Fruit fly (Drosophila melanogaster) whole organism, embryonic: Measurements from ENCODE around the gene CG7728.

ENCODE experiments used
- Adf1 ChIP-seq: fragments of 200-800 bp; sonication (Bioruptor generic); IDR thresholded peaks from 2 replicates; pipeline ENCODE4 v1.3.6; 2022; ENCODE audit warnings: missing biosample characterization, missing genetic modification characterization
- Asciz ChIP-seq: fragments of 200-800 bp; sonication (Bioruptor generic); optimal IDR thresholded peaks from 2 replicates; lab custom pipeline; 2017; ENCODE audit warnings: missing biosample characterization, mild to moderate bottlenecking, missing genetic modification characterization, missing genetic modification reagents
- Atf6 ChIP-seq: fragments of 200-800 bp; sonication (Bioruptor generic); IDR thresholded peaks from 2 replicates; pipeline ENCODE4 v1.3.6; 2022; ENCODE audit warnings: missing biosample characterization, missing genetic modification characterization
- B-H1 ChIP-seq: fragments of 200-800 bp; sonication (Bioruptor generic); IDR thresholded peaks from 3 replicates; pipeline ENCODE4 v1.3.6; 2022; ENCODE audit warnings: missing biosample characterization, missing genetic modification characterization
- CG1024 ChIP-seq: fragments of 200-800 bp; sonication (Bioruptor generic); IDR thresholded peaks from 2 replicates; pipeline ENCODE4 v1.3.6; 2022; ENCODE audit warnings: missing biosample characterization, missing genetic modification characterization
- CG10366 ChIP-seq: fragments of 200-800 bp; sonication (Bioruptor generic); IDR thresholded peaks from 2 replicates; pipeline ENCODE4 v1.3.6; 2022; ENCODE audit warnings: missing biosample characterization, missing genetic modification characterization
- CG11504 ChIP-seq: fragments of 200-800 bp; sonication (Bioruptor generic); optimal IDR thresholded peaks from 3 replicates; lab custom pipeline; 2019; ENCODE audit warnings: missing biosample characterization, mild to moderate bottlenecking, missing genetic modification characterization, moderate library complexity
- CG12071 ChIP-seq: fragments of 200-800 bp; sonication (Bioruptor generic); optimal IDR thresholded peaks from 3 replicates; lab custom pipeline; 2018; ENCODE audit warnings: missing biosample characterization, mild to moderate bottlenecking, missing genetic modification characterization
- CG12104 ChIP-seq: fragments of 200-800 bp; sonication (Bioruptor generic); optimal IDR thresholded peaks from 3 replicates; lab custom pipeline; 2016; ENCODE audit warnings: missing biosample characterization, missing genetic modification characterization
- CG13296 ChIP-seq: fragments of 200-800 bp; sonication (Bioruptor generic); optimal IDR thresholded peaks from 3 replicates; lab custom pipeline; 2018; ENCODE audit warnings: missing biosample characterization, mild to moderate bottlenecking, missing genetic modification characterization
- CG13424 ChIP-seq: fragments of 200-800 bp; sonication (Bioruptor generic); optimal IDR thresholded peaks from 2 replicates; lab custom pipeline; 2019; ENCODE audit warnings: missing biosample characterization, mild to moderate bottlenecking, missing genetic modification characterization, moderate library complexity
- CG14014 ChIP-seq: fragments of 200-800 bp; sonication (Bioruptor generic); IDR thresholded peaks from 2 replicates; pipeline ENCODE4 v1.3.6; 2022; ENCODE audit warnings: missing biosample characterization, missing genetic modification characterization
- CG15514 ChIP-seq: fragments of 200-800 bp; sonication (Bioruptor generic); optimal IDR thresholded peaks from 3 replicates; lab custom pipeline; 2017; ENCODE audit warnings: missing biosample characterization, missing genetic modification characterization, mild to moderate bottlenecking, moderate library complexity, missing genetic modification reagents
- CG17359 ChIP-seq: fragments of 200-800 bp; sonication (Bioruptor generic); optimal IDR thresholded peaks from 3 replicates; lab custom pipeline; 2018; ENCODE audit warnings: missing biosample characterization, mild to moderate bottlenecking, missing genetic modification characterization, moderate library complexity
- CG17612 ChIP-seq: fragments of 200-800 bp; sonication (Bioruptor generic); IDR thresholded peaks from 2 replicates; pipeline ENCODE4 v1.3.6; 2022; ENCODE audit warnings: missing biosample characterization, missing genetic modification characterization
- CG17829 ChIP-seq: fragments of 200-800 bp; optimal IDR thresholded peaks from 2 replicates; lab custom pipeline; 2019; ENCODE audit warnings: missing biosample characterization, mild to moderate bottlenecking, missing genetic modification characterization, moderate library complexity
- CG18476 ChIP-seq: fragments of 200-800 bp; sonication (Bioruptor generic); optimal IDR thresholded peaks from 2 replicates; lab custom pipeline; 2016; ENCODE audit warnings: missing biosample characterization, mild to moderate bottlenecking, missing genetic modification characterization
- CG18619 ChIP-seq: fragments of 200-800 bp; sonication (Bioruptor generic); optimal IDR thresholded peaks from 3 replicates; lab custom pipeline; 2017; ENCODE audit warnings: missing biosample characterization, mild to moderate bottlenecking, missing genetic modification characterization
- CG2120 ChIP-seq: fragments of 200-800 bp; sonication (Bioruptor generic); optimal IDR thresholded peaks from 3 replicates; lab custom pipeline; 2016; ENCODE audit warnings: missing biosample characterization, missing genetic modification characterization
- CG30431 ChIP-seq: fragments of 200-800 bp; sonication (Bioruptor generic); optimal IDR thresholded peaks from 2 replicates; lab custom pipeline; 2017; ENCODE audit warnings: missing biosample characterization, missing genetic modification characterization
- CG4328 ChIP-seq: fragments of 200-800 bp; sonication (Bioruptor generic); optimal IDR thresholded peaks from 3 replicates; lab custom pipeline; 2017; ENCODE audit warnings: missing biosample characterization, missing genetic modification reagents, missing genetic modification characterization
- CG6272 ChIP-seq: fragments of 200-800 bp; sonication (Bioruptor generic); IDR thresholded peaks from 2 replicates; pipeline ENCODE4 v1.3.6; 2022; ENCODE audit warnings: missing biosample characterization, missing genetic modification characterization
- CG6689 ChIP-seq: fragments of 200-800 bp; sonication (Bioruptor generic); IDR thresholded peaks from 2 replicates; pipeline ENCODE4 v1.3.6; 2022; ENCODE audit warnings: missing biosample characterization, missing genetic modification characterization
- CG6813 ChIP-seq: fragments of 200-800 bp; sonication (Bioruptor generic); optimal IDR thresholded peaks from 2 replicates; lab custom pipeline; 2017; ENCODE audit warnings: missing biosample characterization, missing genetic modification characterization, mild to moderate bottlenecking, moderate library complexity, missing genetic modification reagents
- Dbx ChIP-seq: fragments of 200-800 bp; sonication (Bioruptor generic); IDR thresholded peaks from 3 replicates; pipeline ENCODE4 v1.3.6; 2022; ENCODE audit warnings: missing biosample characterization, missing genetic modification characterization
- Doc3 ChIP-seq: fragments of 200-800 bp; sonication (Bioruptor generic); IDR thresholded peaks from 3 replicates; pipeline ENCODE4 v1.3.6; 2022; ENCODE audit warnings: missing biosample characterization, missing genetic modification characterization; ENCODE audit not compliant: partially characterized antibody
- E2f1 ChIP-seq: fragments of 200-800 bp; sonication (Bioruptor generic); IDR thresholded peaks from 2 replicates; pipeline ENCODE4 v1.3.6; 2022; ENCODE audit warnings: missing biosample characterization, missing genetic modification characterization
- HHEX ChIP-seq: fragments of 200-800 bp; sonication (Bioruptor generic); optimal IDR thresholded peaks from 3 replicates; lab custom pipeline; 2017; ENCODE audit warnings: missing biosample characterization, mild to moderate bottlenecking, missing genetic modification characterization, missing genetic modification reagents
- Hr39 ChIP-seq: fragments of >200 bp; optimal IDR thresholded peaks from 2 replicates; lab custom pipeline; 2017
- Jarid2 ChIP-seq: fragments of 200-800 bp; sonication (Bioruptor generic); optimal IDR thresholded peaks from 3 replicates; lab custom pipeline; 2017; ENCODE audit warnings: mild to moderate bottlenecking, missing biosample characterization, missing genetic modification reagents, missing genetic modification characterization
- Nf-YB ChIP-seq: fragments of 200-800 bp; sonication (Bioruptor generic); optimal IDR thresholded peaks from 3 replicates; lab custom pipeline; 2019; ENCODE audit warnings: missing biosample characterization, mild to moderate bottlenecking, missing genetic modification characterization, moderate library complexity
- Ptx1 ChIP-seq: fragments of 200-800 bp; sonication (Bioruptor generic); IDR thresholded peaks from 2 replicates; pipeline ENCODE4 v1.3.6; 2022; ENCODE audit warnings: missing biosample characterization, missing genetic modification characterization
- Sry-β ChIP-seq: fragments of 200-800 bp; sonication (Bioruptor generic); optimal IDR thresholded peaks from 2 replicates; lab custom pipeline; 2018; ENCODE audit warnings: missing biosample characterization, mild to moderate bottlenecking, missing genetic modification characterization, moderate library complexity
- Xrp1 ChIP-seq: fragments of 200-800 bp; sonication (Bioruptor generic); IDR thresholded peaks from 2 replicates; pipeline ENCODE4 v1.3.6; 2022; ENCODE audit warnings: missing biosample characterization, missing genetic modification characterization
- ara ChIP-seq: fragments of 200-800 bp; sonication (Bioruptor generic); IDR thresholded peaks from 2 replicates; pipeline ENCODE4 v1.3.6; 2022; ENCODE audit warnings: missing biosample characterization, missing genetic modification characterization
- gem ChIP-seq: fragments of 200-800 bp; sonication (Bioruptor generic); optimal IDR thresholded peaks from 2 replicates; lab custom pipeline; 2019; ENCODE audit warnings: missing biosample characterization, mild to moderate bottlenecking, missing genetic modification characterization, moderate library complexity
- grn ChIP-seq: fragments of 200-800 bp; sonication (Bioruptor generic); optimal IDR thresholded peaks from 3 replicates; lab custom pipeline; 2017; ENCODE audit warnings: missing biosample characterization, missing genetic modification characterization
- hkb ChIP-seq, 2 experiments: fragments of 200-800 bp in 1 of 2; fragments of >200 bp in 1 of 2; sonication (Bioruptor generic) in 1 of 2; IDR thresholded peaks in 1 of 2; optimal IDR thresholded peaks in 1 of 2; 2 replicates each; pipeline versions ENCODE4 v1.3.6 to Lab custom; 2017 to 2022; ENCODE audit warnings: missing biosample characterization in 1 of 2, missing genetic modification characterization in 1 of 2
- lab ChIP-seq: fragments of 200-800 bp; sonication (Bioruptor generic); optimal IDR thresholded peaks from 3 replicates; lab custom pipeline; 2017; ENCODE audit warnings: missing biosample characterization, missing genetic modification characterization, mild to moderate bottlenecking, moderate library complexity, missing genetic modification reagents
- lmd ChIP-seq: fragments of 200-800 bp; sonication (Bioruptor generic); IDR thresholded peaks from 2 replicates; pipeline ENCODE4 v1.3.6; 2022; ENCODE audit warnings: missing biosample characterization, missing genetic modification characterization
- nom ChIP-seq: fragments of 200-800 bp; sonication (Bioruptor generic); optimal IDR thresholded peaks from 2 replicates; lab custom pipeline; 2017; ENCODE audit warnings: missing biosample characterization, missing genetic modification characterization, mild to moderate bottlenecking, moderate library complexity, missing genetic modification reagents
- onecut ChIP-seq: fragments of 200-800 bp; sonication (Bioruptor generic); IDR thresholded peaks from 2 replicates; pipeline ENCODE4 v1.3.6; 2022; ENCODE audit warnings: missing biosample characterization, missing genetic modification characterization
- prd ChIP-seq, 3 experiments: fragments of >200 bp in 2 of 3; fragments of 200-800 bp in 1 of 3; sonication (Bioruptor generic) in 1 of 3; optimal IDR thresholded peaks in 2 of 3; IDR thresholded peaks in 1 of 3; 2 replicates in 2 of 3; 3 replicates in 1 of 3; pipeline versions ENCODE4 v1.3.6 to Lab custom; 2017 to 2022; ENCODE audit warnings: missing biosample characterization in 1 of 3, missing genetic modification characterization in 1 of 3
- so ChIP-seq: fragments of 200-800 bp; sonication (Bioruptor generic); IDR thresholded peaks from 3 replicates; pipeline ENCODE4 v1.3.6; 2022; ENCODE audit warnings: missing biosample characterization, missing genetic modification characterization
- tup ChIP-seq: fragments of 200-800 bp; sonication (Bioruptor generic); optimal IDR thresholded peaks from 2 replicates; lab custom pipeline; 2016; ENCODE audit warnings: missing biosample characterization, mild to moderate bottlenecking, missing genetic modification characterization, moderate library complexity
- vvl ChIP-seq: fragments of 200-800 bp; sonication (Bioruptor generic); IDR thresholded peaks from 2 replicates; pipeline ENCODE4 v1.3.6; 2022; ENCODE audit warnings: missing biosample characterization, missing genetic modification characterization
- wek ChIP-seq: fragments of 200-800 bp; sonication (Bioruptor generic); optimal IDR thresholded peaks from 3 replicates; lab custom pipeline; 2018; ENCODE audit warnings: missing biosample characterization, mild to moderate bottlenecking, missing genetic modification characterization, moderate library complexity
- z ChIP-seq: fragments of 200-800 bp; sonication (Bioruptor generic); IDR thresholded peaks from 3 replicates; pipeline ENCODE4 v1.3.6; 2022; ENCODE audit warnings: missing biosample characterization, missing genetic modification characterization

Gene CG7728

DNA sequence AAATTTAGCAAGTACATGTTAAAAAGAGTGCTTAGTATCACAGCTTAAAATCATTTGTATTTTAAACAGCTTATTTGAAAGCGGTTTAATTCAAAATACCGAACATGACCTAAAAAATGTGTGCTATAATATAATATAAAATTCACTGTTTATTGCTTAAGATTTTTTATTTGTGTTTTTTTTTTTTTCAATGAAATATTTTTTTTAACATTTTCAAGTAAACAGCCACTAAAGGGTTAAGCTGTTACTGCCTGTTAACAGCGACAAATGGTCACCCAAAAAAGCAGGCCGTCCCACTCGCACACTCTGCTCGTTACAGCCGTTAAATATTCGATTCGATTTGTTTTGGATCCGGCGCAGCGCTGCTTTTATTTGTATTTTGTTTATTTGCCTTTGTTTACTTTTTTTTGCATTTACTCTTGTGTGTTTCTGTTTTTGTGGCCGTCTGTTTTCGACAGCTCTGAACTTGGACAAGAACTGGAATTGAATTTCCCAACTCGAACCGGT lies 41.6 kb upstream of the CG7728 start (continued):
- peak; percentile 57 for TF ChIP-seq CG13296 (GFP tag; lab: Kevin White, UChicago)
- peak; percentile 21; the same call in 1 of the 2 replicates for TF ChIP-seq onecut (GFP tag; lab: Robert Waterston, UW)
- TF ChIP-seq nom (GFP tag; lab: Kevin White, UChicago): peak; percentile 50
- TF ChIP-seq lab (GFP tag; lab: Kevin White, UChicago): peak; percentile 37
- TF ChIP-seq tup (GFP tag; lab: Kevin White, UChicago): no peak
- TF ChIP-seq CG12071 (GFP tag; lab: Kevin White, UChicago): no peak
- TF ChIP-seq Doc3: no peak
- TF ChIP-seq CG10366 (GFP tag; lab: Robert Waterston, UW): no peak
- peak; percentile 33; the same call in 1 of the 2 replicates for TF ChIP-seq Atf6 (GFP tag; lab: Robert Waterston, UW)
- no peak for TF ChIP-seq Dbx
- no peak for TF ChIP-seq HHEX (GFP tag; lab: Kevin White, UChicago)
- no peak for TF ChIP-seq Sry-β (GFP tag; lab: Kevin White, UChicago)
- no peak for TF ChIP-seq CG1024
- peak; percentile 9 for TF ChIP-seq CG2120
- no peak for TF ChIP-seq CG6689 (GFP tag; lab: Robert Waterston, UW)
- TF ChIP-seq CG13424 (tag; lab: Kevin White, UChicago): peak; percentile 12
- peak; percentile 6 for TF ChIP-seq wek (GFP tag; lab: Kevin White, UChicago)
- TF ChIP-seq z (GFP tag; lab: Robert Waterston, UW): no peak
- peak; percentile 66 for TF ChIP-seq Adf1 (GFP tag; lab: Robert Waterston, UW)
- TF ChIP-seq lmd: no peak
- no peak for TF ChIP-seq CG18476 (GFP tag; lab: Kevin White, UChicago)
- no peak for TF ChIP-seq CG14014
- TF ChIP-seq grn (GFP tag; lab: Kevin White, UChicago): no peak
- TF ChIP-seq CG4328 (GFP tag; lab: Kevin White, UChicago): no peak
- no peak for TF ChIP-seq CG18619 (GFP tag; lab: Kevin White, UChicago)
- TF ChIP-seq hkb (optimal IDR thresholded peaks at IDR 0.05; lab: Kevin White, UChicago): no peak
- peak; percentile 47; the same call in 1 of the 2 replicates for TF ChIP-seq hkb (GFP tag; IDR thresholded peaks at IDR 0.05; lab: Robert Waterston, UW)
- TF ChIP-seq CG17829 (tag; lab: Kevin White, UChicago): no peak
- TF ChIP-seq CG30431 (GFP tag; lab: Kevin White, UChicago): no peak
- TF ChIP-seq Asciz (GFP tag; lab: Kevin White, UChicago): no peak
- TF ChIP-seq Hr39 (lab: Kevin White, UChicago): no peak
- peak; percentile 16; the same call in 1 of the 2 replicates for TF ChIP-seq Xrp1 (GFP tag; lab: Robert Waterston, UW)
- TF ChIP-seq ara (GFP tag; lab: Robert Waterston, UW): 0 out of 2 replicates have a peak, but pooled peaks have one; percentile 5
- peak; percentile 15 for TF ChIP-seq CG6813
- no peak for TF ChIP-seq CG17359 (tag; lab: Kevin White, UChicago)

DNA sequence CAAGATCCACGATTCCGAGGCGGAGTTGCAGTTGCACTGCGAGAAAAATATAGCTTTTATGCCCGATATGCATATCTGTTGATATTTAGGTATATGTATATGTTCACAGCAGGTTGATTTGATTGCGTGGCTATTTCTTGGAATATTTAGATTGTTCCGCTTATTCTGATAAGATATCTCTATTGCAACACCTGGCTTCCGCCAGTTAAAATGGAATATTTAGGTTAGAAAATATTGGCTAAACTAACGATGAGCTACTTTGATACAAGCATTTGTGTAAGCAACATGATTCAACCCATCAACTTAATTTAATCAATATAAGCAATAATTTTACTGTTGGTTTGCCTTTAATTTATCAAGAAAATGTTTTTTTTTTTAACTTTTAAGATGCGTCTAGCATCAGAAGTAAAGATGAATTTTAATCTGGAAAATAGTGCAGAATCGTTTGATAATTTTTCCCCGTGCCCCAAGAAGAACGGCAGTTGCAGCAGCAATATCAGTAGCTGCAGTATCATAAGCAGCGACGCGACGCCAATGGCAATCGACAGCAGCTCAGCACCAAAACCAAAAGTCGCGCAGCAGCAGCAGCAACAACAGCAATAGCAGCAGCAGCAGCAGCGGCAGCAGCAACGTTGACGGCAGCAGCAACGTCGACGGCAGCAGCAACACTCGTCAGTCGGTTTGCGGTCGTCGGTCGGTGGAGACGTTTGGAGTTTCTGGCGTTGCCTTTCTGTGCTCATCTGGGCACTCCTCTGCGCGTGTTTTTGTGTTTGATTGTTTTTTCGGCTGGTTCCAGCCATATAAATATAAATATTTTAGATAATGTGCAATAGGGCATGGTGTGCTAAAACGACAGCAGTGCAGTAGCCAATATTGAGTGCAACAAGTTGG lies 40.5 kb upstream of the CG7728 start:
- no peak for TF ChIP-seq E2f1
- TF ChIP-seq B-H1 (GFP tag; lab: Robert Waterston, UW): no peak
- no peak for TF ChIP-seq Nf-YB (GFP tag; lab: Kevin White, UChicago)
- no peak for TF ChIP-seq CG17612 (GFP tag; lab: Robert Waterston, UW)
- TF ChIP-seq vvl: peak; percentile 24; the same call in 1 of the 2 replicates
- peak; percentile 84 for TF ChIP-seq Jarid2 (GFP tag; lab: Kevin White, UChicago)
- peak; percentile 8 for TF ChIP-seq CG11504 (tag; lab: Kevin White, UChicago)
- TF ChIP-seq prd (optimal IDR thresholded peaks at IDR 0.05; lab: Kevin White, UChicago): no peak
- no peak for TF ChIP-seq prd (GFP tag; IDR thresholded peaks at IDR 0.05; lab: Robert Waterston, UW)
- TF ChIP-seq CG12104: no peak
- peak; percentile 38 for TF ChIP-seq gem (tag; lab: Kevin White, UChicago)
- TF ChIP-seq CG6272: no peak
- TF ChIP-seq Dbx: 0 out of 3 replicates have a peak, but pooled peaks have one; percentile 10
- TF ChIP-seq Ptx1 (GFP tag; lab: Robert Waterston, UW): no peak
- TF ChIP-seq so (GFP tag; lab: Robert Waterston, UW): 0 out of 3 replicates have a peak, but pooled peaks have one; percentile 19
- no peak for TF ChIP-seq CG15514
